Worm (Caenorhabditis elegans) whole organism, L2 larva: Measurements from ENCODE around the gene srz-16.
A peak's percentile ranks its signal among the peaks of the same experiment; 100 is the strongest.

Experiments used
- C34F6.9 ChIP-seq: fragments of 150-350 bp; optimal IDR thresholded peaks from 2 replicates; lab custom pipeline; 2014; ENCODE audit warnings: missing biosample characterization, missing genetic modification characterization
- F13H6.1 ChIP-seq: sonication (generic microtip); optimal IDR thresholded peaks from 2 replicates; lab custom pipeline; 2016; ENCODE audit warnings: missing genetic modification characterization, missing compliant biosample characterization
- ZK546.5 ChIP-seq: sonication (generic microtip); optimal IDR thresholded peaks from 2 replicates; lab custom pipeline; 2017; ENCODE audit warnings: missing biosample characterization, missing genetic modification characterization
- alr-1 ChIP-seq: fragments of 150-350 bp; optimal IDR thresholded peaks from 2 replicates; lab custom pipeline; 2014; ENCODE audit warnings: missing biosample characterization, missing genetic modification characterization
- aly-2 ChIP-seq: fragments of 150-350 bp; optimal IDR thresholded peaks from 2 replicates; lab custom pipeline; 2014; ENCODE audit warnings: missing biosample characterization, missing genetic modification characterization
- ama-1 ChIP-seq: fragments of 150-350 bp; optimal IDR thresholded peaks from 2 replicates; lab custom pipeline; 2018; ENCODE audit warnings: inconsistent platforms
- blmp-1 ChIP-seq: sonication (generic microtip); optimal IDR thresholded peaks from 2 replicates; lab custom pipeline; 2017; ENCODE audit warnings: missing genetic modification characterization, mild to moderate bottlenecking, missing compliant biosample characterization, antibody characterized with exemption, moderate library complexity; ENCODE audit not compliant: insufficient read depth
- ceh-16 ChIP-seq: fragments of 150-350 bp; optimal IDR thresholded peaks from 2 replicates; lab custom pipeline; 2014; ENCODE audit warnings: missing biosample characterization, missing genetic modification characterization
- ceh-82 ChIP-seq: fragments of 150-350 bp; optimal IDR thresholded peaks from 2 replicates; lab custom pipeline; 2014; ENCODE audit warnings: missing biosample characterization, missing genetic modification characterization
- crh-2 ChIP-seq: sonication (generic microtip); optimal IDR thresholded peaks from 2 replicates; lab custom pipeline; 2017; ENCODE audit warnings: missing biosample characterization, missing genetic modification characterization
- dmd-4 ChIP-seq: sonication (generic microtip); optimal IDR thresholded peaks from 2 replicates; lab custom pipeline; 2017; ENCODE audit warnings: missing biosample characterization, missing genetic modification characterization
- egl-27 ChIP-seq: sonication (generic microtip); optimal IDR thresholded peaks from 3 replicates; lab custom pipeline; 2017; ENCODE audit warnings: missing biosample characterization, missing genetic modification reagents, missing genetic modification characterization
- elt-1 ChIP-seq: fragments of 150-350 bp; optimal IDR thresholded peaks from 2 replicates; lab custom pipeline; 2014; ENCODE audit warnings: missing biosample characterization, missing genetic modification characterization
- elt-3 ChIP-seq: sonication (generic microtip); optimal IDR thresholded peaks from 2 replicates; lab custom pipeline; 2017; ENCODE audit warnings: missing biosample characterization, missing genetic modification characterization
- fos-1 ChIP-seq: fragments of 150-350 bp; optimal IDR thresholded peaks from 2 replicates; lab custom pipeline; 2014; ENCODE audit warnings: missing biosample characterization, missing genetic modification characterization
- gmeb-1 ChIP-seq: fragments of 150-350 bp; optimal IDR thresholded peaks from 2 replicates; lab custom pipeline; 2014; ENCODE audit warnings: missing biosample characterization, missing genetic modification characterization
- lin-11 ChIP-seq: fragments of 150-350 bp; sonication (generic microtip); optimal IDR thresholded peaks from 2 replicates; lab custom pipeline; 2014; ENCODE audit warnings: missing biosample characterization, missing genetic modification characterization, inconsistent platforms, mixed read lengths
- lin-13 ChIP-seq: fragments of 150-350 bp; optimal IDR thresholded peaks from 2 replicates; lab custom pipeline; 2014; ENCODE audit warnings: missing biosample characterization, missing genetic modification reagents, missing genetic modification characterization
- lin-39 ChIP-seq: fragments of 150-350 bp; optimal IDR thresholded peaks from 2 replicates; lab custom pipeline; 2014; ENCODE audit warnings: missing biosample characterization, missing genetic modification reagents, missing genetic modification characterization
- lsy-2 ChIP-seq, 2 experiments: fragments of 150-350 bp in 1 of 2; sonication (generic microtip) in 1 of 2; optimal IDR thresholded peaks; 2 replicates each; lab custom pipeline; 2014 to 2017; ENCODE audit warnings: missing biosample characterization in 2 of 2, missing genetic modification characterization in 2 of 2
- mbf-1 ChIP-seq: sonication (generic microtip); optimal IDR thresholded peaks from 2 replicates; lab custom pipeline; 2017; ENCODE audit warnings: missing biosample characterization, missing genetic modification characterization
- mdl-1 ChIP-seq, 2 experiments: fragments of 150-350 bp in 1 of 2; sonication (generic microtip) in 1 of 2; optimal IDR thresholded peaks; 2 replicates each; lab custom pipeline; 2017; ENCODE audit warnings: missing biosample characterization in 2 of 2, missing genetic modification characterization in 2 of 2
- nhr-10 ChIP-seq: sonication (generic microtip); optimal IDR thresholded peaks from 2 replicates; lab custom pipeline; 2017; ENCODE audit warnings: missing biosample characterization, missing genetic modification characterization
- nhr-12 ChIP-seq: fragments of 150-350 bp; optimal IDR thresholded peaks from 2 replicates; lab custom pipeline; 2014; ENCODE audit warnings: missing biosample characterization, missing genetic modification characterization
- nhr-129 ChIP-seq: fragments of 150-350 bp; optimal IDR thresholded peaks from 2 replicates; lab custom pipeline; 2014; ENCODE audit warnings: missing biosample characterization, missing genetic modification characterization
- nhr-21 ChIP-seq: fragments of 150-350 bp; optimal IDR thresholded peaks from 2 replicates; lab custom pipeline; 2014; ENCODE audit warnings: missing biosample characterization, missing genetic modification characterization
- nhr-237 ChIP-seq: fragments of 150-350 bp; optimal IDR thresholded peaks from 2 replicates; lab custom pipeline; 2014; ENCODE audit warnings: missing biosample characterization, missing genetic modification characterization
- nhr-25 ChIP-seq: fragments of 150-350 bp; sonication (generic microtip); optimal IDR thresholded peaks from 3 replicates; lab custom pipeline; 2014; ENCODE audit warnings: missing biosample characterization, missing genetic modification characterization
- nhr-6 ChIP-seq: fragments of 150-350 bp; optimal IDR thresholded peaks from 2 replicates; lab custom pipeline; 2014; ENCODE audit warnings: missing biosample characterization, missing genetic modification characterization
- nhr-77 ChIP-seq: fragments of 150-350 bp; optimal IDR thresholded peaks from 2 replicates; lab custom pipeline; 2014; ENCODE audit warnings: missing biosample characterization, missing genetic modification characterization
- peb-1 ChIP-seq: fragments of 150-350 bp; optimal IDR thresholded peaks from 2 replicates; lab custom pipeline; 2014; ENCODE audit warnings: missing biosample characterization, missing genetic modification characterization
- skn-1 ChIP-seq: sonication (generic microtip); optimal IDR thresholded peaks from 2 replicates; lab custom pipeline; 2017; ENCODE audit warnings: missing biosample characterization, missing genetic modification characterization
- sma-9 ChIP-seq, 2 experiments: fragments of 150-350 bp in 1 of 2; sonication (generic microtip) in 1 of 2; optimal IDR thresholded peaks; 2 replicates each; lab custom pipeline; 2014 to 2016; ENCODE audit warnings: missing genetic modification characterization in 2 of 2, mild to moderate bottlenecking in 1 of 2, missing biosample characterization in 1 of 2, missing compliant biosample characterization in 1 of 2, missing genetic modification reagents in 1 of 2, moderate library complexity in 1 of 2
- snpc-4 ChIP-seq: fragments of 150-350 bp; optimal IDR thresholded peaks from 2 replicates; lab custom pipeline; 2014; ENCODE audit warnings: missing biosample characterization, missing genetic modification characterization
- unc-39 ChIP-seq: fragments of 150-350 bp; optimal IDR thresholded peaks from 2 replicates; lab custom pipeline; 2014; ENCODE audit warnings: missing biosample characterization, missing genetic modification characterization
- unc-55 ChIP-seq: fragments of 150-350 bp; sonication (generic microtip); optimal IDR thresholded peaks from 3 replicates; lab custom pipeline; 2014; ENCODE audit warnings: missing biosample characterization, missing genetic modification reagents, missing genetic modification characterization
- unc-62 ChIP-seq: fragments of 150-350 bp; optimal IDR thresholded peaks from 2 replicates; lab custom pipeline; 2014; ENCODE audit warnings: missing biosample characterization, missing genetic modification reagents, missing genetic modification characterization
- zag-1 ChIP-seq: fragments of 150-350 bp; optimal IDR thresholded peaks from 2 replicates; lab custom pipeline; 2014; ENCODE audit warnings: missing biosample characterization, missing genetic modification characterization
- ztf-1 ChIP-seq: fragments of 200-800 bp; sonication (Bioruptor generic); conservative IDR thresholded peaks from 2 replicates; pipeline ENCODE4 v1.3.6; 2022; ENCODE audit warnings: missing genetic modification characterization, missing compliant biosample characterization
- ztf-11 ChIP-seq: sonication (generic microtip); optimal IDR thresholded peaks from 2 replicates; lab custom pipeline; 2017; ENCODE audit warnings: missing biosample characterization, missing genetic modification characterization
- ztf-4 ChIP-seq: fragments of 150-350 bp; optimal IDR thresholded peaks from 2 replicates; lab custom pipeline; 2014; ENCODE audit warnings: missing biosample characterization, missing genetic modification characterization

The srz-16 gene

DNA sequence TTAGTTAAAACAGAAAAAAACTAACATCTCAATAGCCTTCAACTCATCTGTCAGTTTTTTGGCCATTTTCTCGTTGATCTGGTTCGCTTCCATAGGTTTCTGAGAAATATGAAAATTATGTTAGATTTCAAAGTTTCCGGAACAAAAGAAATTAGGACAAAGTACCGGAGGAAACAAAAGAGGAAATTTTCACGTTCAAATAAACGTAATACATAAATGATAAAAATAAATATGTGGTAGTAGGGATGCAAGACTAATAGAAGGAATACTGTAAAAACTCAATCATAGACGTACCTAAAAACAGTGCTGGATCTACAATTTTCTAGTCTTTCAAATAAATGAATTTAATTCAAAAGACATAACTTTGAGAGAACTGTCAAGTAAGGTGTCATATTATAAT is 2.3 kb upstream of the srz-16 start, which contains the start of gene fbxa-116:
Gene fbxa-116 (minus strand): TSS at position 101 of the 400 bp plus-strand sequence.
- TF ChIP-seq ztf-11 (tag; lab: Kevin White, UChicago) (no peak), skn-1 (tag; lab: Kevin White, UChicago) (no peak), F13H6.1 (tag; lab: Kevin White, UChicago) (no peak), C34F6.9 (tag; lab: Kevin White, UChicago) (no peak), ztf-4 (tag; lab: Kevin White, UChicago) (no peak), aly-2 (tag; lab: Kevin White, UChicago) (no peak)
- TF ChIP-seq, all 48 proteins: peak for 0

DNA sequence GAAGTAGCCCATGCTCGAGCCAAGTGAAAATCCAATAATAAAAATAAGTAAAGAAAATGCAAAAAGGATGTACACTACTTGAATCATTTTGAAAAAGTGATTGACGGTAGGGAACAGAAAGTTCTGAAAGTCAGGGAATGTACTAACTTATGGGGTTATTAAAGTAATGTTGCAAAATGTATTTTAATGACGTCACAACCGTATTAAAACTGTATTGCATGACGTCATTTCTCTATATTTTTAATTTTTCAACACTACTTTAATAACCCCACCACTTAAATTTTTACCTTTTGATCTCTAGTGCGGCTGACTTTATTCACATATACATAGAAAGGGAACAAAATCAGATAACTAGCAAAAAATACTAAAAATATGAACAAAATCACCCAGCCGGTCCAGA is 4.2 kb downstream of the srz-16 start:
- TF ChIP-seq ama-1 (lab: Kevin White, UChicago) (no peak), mbf-1 (tag; lab: Kevin White, UChicago) (no peak), egl-27 (tag; lab: Kevin White, UChicago) (no peak), blmp-1 (tag; lab: Kevin White, UChicago) (no peak), lin-39 (no peak), unc-55 (no peak), lin-13 (GFP tag; lab: Kevin White, UChicago) (no peak)
- TF ChIP-seq, all 48 proteins: peak for 0

DNA sequence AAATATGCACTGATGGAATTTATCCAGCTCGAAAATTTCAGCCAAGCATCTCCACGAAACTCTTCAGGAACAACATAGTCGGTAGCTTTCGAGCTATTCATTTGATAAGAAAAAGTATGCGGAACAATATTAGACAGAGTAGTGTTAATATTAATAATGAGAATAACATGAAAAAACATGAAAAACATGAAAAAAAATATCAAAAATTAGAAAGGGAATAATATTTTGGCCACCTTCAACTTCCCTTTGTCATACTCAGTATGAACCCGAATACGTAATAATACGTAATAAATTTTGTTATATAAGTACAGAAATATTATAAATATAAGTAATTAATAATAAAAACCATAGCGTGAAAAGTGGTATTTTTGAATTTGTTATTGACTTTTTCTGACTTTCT is 14.5 kb downstream of the srz-16 start, which contains the start of gene srw-39:
Gene srw-39 (minus strand): TSS at position 101 of the 400 bp plus-strand sequence.
- TF ChIP-seq ama-1 (lab: Kevin White, UChicago) (no peak), zag-1 (tag; lab: Kevin White, UChicago) (no peak), elt-3 (tag; lab: Kevin White, UChicago) (no peak), alr-1 (no peak), C34F6.9 (tag; lab: Kevin White, UChicago) (no peak), nhr-25 (tag; lab: Kevin White, UChicago) (no peak), nhr-129 (tag; lab: Kevin White, UChicago) (no peak), ztf-11 (tag; lab: Kevin White, UChicago) (no peak), unc-62 (GFP tag; lab: Kevin White, UChicago) (no peak)

DNA sequence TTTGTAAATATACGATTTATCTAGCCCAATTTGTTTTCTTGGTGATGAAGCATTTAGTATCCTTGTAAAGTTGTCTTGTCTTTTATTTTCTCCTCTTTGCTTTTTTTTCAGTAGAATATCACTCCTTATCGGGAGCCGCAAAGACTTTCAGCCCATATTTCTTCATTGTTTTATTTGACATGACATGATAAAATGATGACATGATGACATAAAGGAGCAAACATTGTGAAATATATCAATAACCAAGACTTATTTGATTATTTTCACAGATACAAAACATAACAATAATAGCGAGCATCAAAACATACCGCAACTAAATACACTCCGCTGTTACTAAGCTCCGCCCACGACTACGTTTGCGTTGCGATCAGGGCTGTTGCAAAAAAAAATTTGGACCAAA is 20.7 kb downstream of the srz-16 start:
- TF ChIP-seq peb-1 (tag; lab: Kevin White, UChicago) (no peak), fos-1 (tag; lab: Kevin White, UChicago) (peak; percentile 8), nhr-6 (tag; lab: Kevin White, UChicago) (no peak), skn-1 (tag; lab: Kevin White, UChicago) (peak; percentile 86), unc-62 (GFP tag; lab: Kevin White, UChicago) (no peak), mdl-1 (tag; optimal IDR thresholded peaks at IDR 0.05; lab: Kevin White, UChicago) (no peak)

DNA sequence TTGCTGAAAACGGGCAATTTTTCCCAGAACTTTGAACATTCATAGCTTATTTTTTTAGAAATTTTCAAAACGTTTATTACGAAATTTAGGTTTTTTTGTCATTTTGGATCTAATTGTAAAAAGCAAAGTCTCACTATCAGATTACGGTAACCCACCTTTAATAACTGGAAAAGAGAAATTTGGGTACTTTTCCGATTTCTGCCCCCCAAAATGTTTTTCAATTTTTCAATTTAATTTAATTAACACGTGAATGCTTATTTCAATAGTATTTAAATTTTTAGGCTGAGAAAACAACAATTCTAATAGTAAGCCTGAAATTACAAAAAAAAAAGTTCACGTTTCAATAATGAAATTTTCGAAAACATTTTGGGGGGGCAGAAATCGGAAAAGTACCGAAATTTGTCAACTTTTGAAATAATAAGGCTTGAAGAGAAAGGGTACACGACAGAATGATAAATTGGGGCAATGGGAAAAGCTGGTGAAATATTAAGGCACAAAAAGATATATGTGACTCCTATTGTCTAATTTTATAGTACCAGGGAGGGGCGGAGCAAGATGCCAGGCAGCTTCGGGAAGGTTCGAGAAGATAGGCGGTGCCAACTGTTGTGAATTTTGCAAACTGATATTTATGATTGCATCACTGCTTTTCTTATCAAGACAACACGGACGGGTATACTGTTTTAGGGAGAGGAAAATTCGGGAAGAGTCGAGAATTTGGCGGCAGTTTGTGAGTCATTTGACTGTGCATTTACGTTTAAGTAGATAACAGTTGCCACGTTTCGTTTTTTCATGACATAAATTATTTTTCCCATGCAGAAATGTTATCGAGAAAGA is 22.2 kb downstream of the srz-16 start, which contains the start of gene F19B2.5:
Gene F19B2.5 (minus strand): TSS at position 107 of the 834 bp plus-strand sequence.
- no peak for TF ChIP-seq zag-1 (tag; lab: Kevin White, UChicago)
- TF ChIP-seq elt-1 (tag; lab: Kevin White, UChicago): no peak
- TF ChIP-seq C34F6.9 (tag; lab: Kevin White, UChicago): no peak
- TF ChIP-seq lin-13 (GFP tag; lab: Kevin White, UChicago): no peak
- TF ChIP-seq nhr-25 (tag; lab: Kevin White, UChicago): no peak
- TF ChIP-seq lsy-2 (tag; optimal IDR thresholded peaks at IDR 0.05; lab: Kevin White, UChicago): peak in 1 of 2 experiments; percentile 35
- TF ChIP-seq mbf-1 (tag; lab: Kevin White, UChicago): no peak
- TF ChIP-seq lin-11 (tag; lab: Kevin White, UChicago): no peak
- peak; percentile 66 for TF ChIP-seq sma-9 (GFP tag; optimal IDR thresholded peaks at IDR 0.05; lab: Kevin White, UChicago)
- TF ChIP-seq sma-9 (tag; optimal IDR thresholded peaks at IDR 0.05; lab: Kevin White, UChicago): no peak
- TF ChIP-seq snpc-4 (tag; lab: Kevin White, UChicago): no peak
- no peak for TF ChIP-seq nhr-237 (tag; lab: Kevin White, UChicago)
- no peak for TF ChIP-seq nhr-77
- peak; percentile 43 for TF ChIP-seq nhr-129 (tag; lab: Kevin White, UChicago)
- TF ChIP-seq unc-39 (tag; lab: Kevin White, UChicago): no peak
- TF ChIP-seq ceh-82 (tag; lab: Kevin White, UChicago): no peak
- no peak for TF ChIP-seq egl-27 (tag; lab: Kevin White, UChicago)
- TF ChIP-seq nhr-10: peak; percentile 6
- no peak for TF ChIP-seq ceh-16 (tag; lab: Kevin White, UChicago)
- peak; percentile 69 for TF ChIP-seq fos-1 (tag; lab: Kevin White, UChicago)
- peak; percentile 39 for TF ChIP-seq F13H6.1 (tag; lab: Kevin White, UChicago)
- no peak for TF ChIP-seq skn-1 (tag; lab: Kevin White, UChicago)
- TF ChIP-seq crh-2 (tag; lab: Kevin White, UChicago): peak; percentile 95
- no peak for TF ChIP-seq dmd-4 (tag; lab: Kevin White, UChicago)
- TF ChIP-seq nhr-12 (tag; lab: Kevin White, UChicago): no peak
- no peak for TF ChIP-seq ZK546.5 (tag; lab: Kevin White, UChicago)
- TF ChIP-seq gmeb-1: peak; percentile 63
- TF ChIP-seq nhr-21: no peak
- no peak for TF ChIP-seq ztf-4 (tag; lab: Kevin White, UChicago)
- TF ChIP-seq peb-1 (tag; lab: Kevin White, UChicago): no peak
- TF ChIP-seq unc-55: no peak
- TF ChIP-seq ztf-1: no peak
- TF ChIP-seq lin-39: no peak
